Worm (Caenorhabditis elegans) whole organism, L2 larva: ENCODE data around the gene pola-1.

Source experiments
- alr-1 ChIP-seq: fragments of 150-350 bp; optimal IDR thresholded peaks from 2 replicates; lab custom pipeline; 2014; ENCODE audit warnings: missing biosample characterization, missing genetic modification characterization
- elt-1 ChIP-seq: fragments of 150-350 bp; optimal IDR thresholded peaks from 2 replicates; lab custom pipeline; 2014; ENCODE audit warnings: missing biosample characterization, missing genetic modification characterization
- lsy-2 ChIP-seq, 2 experiments: fragments of 150-350 bp in 1 of 2; sonication (generic microtip) in 1 of 2; optimal IDR thresholded peaks; 2 replicates each; lab custom pipeline; 2014 to 2017; ENCODE audit warnings: missing biosample characterization in 2 of 2, missing genetic modification characterization in 2 of 2
- skn-1 ChIP-seq: sonication (generic microtip); optimal IDR thresholded peaks from 2 replicates; lab custom pipeline; 2017; ENCODE audit warnings: missing biosample characterization, missing genetic modification characterization

DNA sequence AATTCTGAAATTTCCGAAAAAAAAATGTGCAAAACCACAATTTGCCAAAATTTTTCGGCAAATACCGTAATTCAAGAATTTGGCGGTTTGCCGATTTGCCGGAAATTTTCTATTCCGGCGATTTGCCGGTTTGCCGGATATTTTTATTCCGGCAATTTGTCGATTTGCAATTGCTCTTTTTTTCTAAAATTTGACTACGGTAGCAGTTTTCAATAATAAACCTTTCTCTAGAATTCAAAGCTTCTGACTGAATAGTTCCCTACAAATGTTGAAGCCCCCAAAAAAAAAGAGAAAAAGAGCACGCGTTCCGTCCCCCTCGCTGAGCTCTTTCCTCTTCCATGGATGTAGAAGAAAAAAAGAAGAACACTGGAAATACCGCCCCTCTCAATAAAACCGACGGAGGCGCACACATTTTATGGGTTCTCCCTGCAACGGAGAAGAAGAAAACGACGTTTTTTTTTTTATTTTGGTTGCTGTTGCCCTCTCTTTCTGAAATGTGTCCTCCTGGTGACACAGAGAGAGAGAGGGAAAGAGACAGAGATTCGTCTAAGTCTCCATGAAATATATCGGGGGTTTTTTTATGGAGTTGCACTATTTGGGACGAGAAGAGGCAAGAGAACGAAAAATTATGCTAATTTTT, 58.8 kb downstream of the pola-1 start:
- peak in 1 of 2 experiments; percentile 37 for TF ChIP-seq lsy-2 (tag; optimal IDR thresholded peaks at IDR 0.05; lab: Kevin White, UChicago)
- no peak for TF ChIP-seq skn-1 (tag; lab: Kevin White, UChicago)
- TF ChIP-seq elt-1 (tag; lab: Kevin White, UChicago), result no peak
- TF ChIP-seq alr-1 (tag; lab: Kevin White, UChicago), result no peak
